Fruit fly (Drosophila melanogaster) whole organism: ENCODE results near the gene CG42245.

Source experiments
- CG8478 ChIP-seq: fragments of >200 bp; optimal IDR thresholded peaks from 2 replicates; lab custom pipeline; 2018; ENCODE audit warnings: inconsistent platforms
- psq ChIP-seq: fragments of >200 bp; optimal IDR thresholded peaks from 2 replicates; lab custom pipeline; 2017
- usp ChIP-seq: fragments of >200 bp; optimal IDR thresholded peaks from 2 replicates; lab custom pipeline; 2017; ENCODE audit warnings: missing biosample characterization, missing genetic modification characterization, mixed read lengths

DNA sequence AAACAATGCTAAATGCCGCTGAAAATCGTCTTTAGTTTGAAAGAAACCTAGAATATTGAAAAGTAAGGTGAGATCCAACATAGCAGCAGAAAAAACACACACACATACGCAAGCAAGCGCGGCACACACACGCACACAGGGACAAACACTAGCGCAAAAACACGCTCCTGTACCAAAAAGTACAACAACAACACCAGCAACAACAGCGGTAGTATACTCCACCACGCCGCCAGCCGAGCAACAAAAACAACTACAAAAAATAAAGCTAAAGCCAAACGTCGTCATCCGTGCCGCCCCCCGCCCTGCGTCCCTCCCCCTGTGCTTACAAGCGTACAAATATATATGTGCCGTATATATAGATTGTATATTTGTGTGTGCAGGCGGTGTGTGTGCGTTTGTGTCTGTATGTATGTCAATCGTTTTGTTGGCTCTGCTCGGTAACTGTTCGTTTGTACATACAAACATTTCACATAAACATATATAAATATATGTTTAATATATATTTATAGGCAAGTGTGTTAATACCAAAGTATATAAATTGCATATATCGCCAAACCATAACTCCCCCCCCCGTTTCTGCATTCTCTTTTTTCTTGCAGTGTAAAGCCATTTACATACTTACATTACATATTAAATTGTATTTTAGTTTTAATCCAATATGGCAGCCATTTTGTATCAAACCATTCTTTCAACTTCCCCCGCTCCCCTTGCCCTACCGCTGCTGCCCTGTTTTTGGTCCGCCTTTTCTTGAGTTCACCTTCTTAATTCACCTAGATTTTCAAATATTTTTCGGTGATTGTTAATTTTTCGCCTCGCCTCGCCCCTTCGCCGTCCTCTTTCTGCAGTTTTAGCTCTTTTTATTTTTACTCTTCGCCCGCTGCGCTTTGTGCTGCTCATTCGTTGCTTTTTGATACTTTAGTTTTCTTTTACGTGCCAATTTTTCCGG is 4.8 kb downstream of the CG42245 start:
- TF ChIP-seq psq (lab: Kevin White, UChicago) (no peak), CG8478 (lab: Kevin White, UChicago) (no peak), usp (GFP tag; lab: Kevin White, UChicago) (no peak)
